Worm (Caenorhabditis elegans) whole organism, young adult: Measurements from ENCODE around the gene F46B6.12.

ENCODE experiments used
- B0035.1 ChIP-seq: sonication (generic microtip); optimal IDR thresholded peaks from 2 replicates; lab custom pipeline; 2016; ENCODE audit warnings: missing genetic modification characterization, mild to moderate bottlenecking, missing compliant biosample characterization, missing genotype, missing genetic modification reagents
- F49E8.2 ChIP-seq: sonication (generic microtip); optimal IDR thresholded peaks from 3 replicates; lab custom pipeline; 2017; ENCODE audit warnings: missing genetic modification characterization, mild to moderate bottlenecking, missing compliant biosample characterization, antibody characterized with exemption, moderate library complexity; ENCODE audit not compliant: insufficient read depth
- F52B5.7 ChIP-seq: sonication (generic microtip); optimal IDR thresholded peaks from 2 replicates; lab custom pipeline; 2016; ENCODE audit warnings: mild to moderate bottlenecking, missing genetic modification characterization, missing compliant biosample characterization
- F57C9.4 ChIP-seq: sonication (generic microtip); optimal IDR thresholded peaks from 2 replicates; lab custom pipeline; 2017; ENCODE audit warnings: mild to moderate bottlenecking, missing genetic modification characterization, missing compliant biosample characterization
- Y53F4B.3 ChIP-seq: fragments of 200-800 bp; sonication (Bioruptor generic); IDR thresholded peaks from 2 replicates; pipeline ENCODE4 v1.3.6; 2022; ENCODE audit warnings: missing genetic modification reagents, missing genetic modification characterization, missing compliant biosample characterization
- Y53G8AR.9 ChIP-seq: fragments of 200-800 bp; sonication (Bioruptor generic); conservative IDR thresholded peaks from 2 replicates; pipeline ENCODE4 v1.3.6; 2022; ENCODE audit warnings: missing genetic modification reagents, missing genetic modification characterization, missing compliant biosample characterization
- aptf-2 ChIP-seq: fragments of 200-800 bp; sonication (Bioruptor generic); conservative IDR thresholded peaks from 2 replicates; pipeline ENCODE4 v1.3.6; 2022; ENCODE audit warnings: missing genetic modification reagents, missing genetic modification characterization, missing compliant biosample characterization
- atf-7 ChIP-seq: sonication (generic microtip); optimal IDR thresholded peaks from 2 replicates; lab custom pipeline; 2017; ENCODE audit warnings: mild to moderate bottlenecking, missing genetic modification characterization, missing compliant biosample characterization
- attf-6 ChIP-seq: fragments of 200-800 bp; sonication (Bioruptor generic); IDR thresholded peaks from 2 replicates; pipeline ENCODE4 v1.3.6; 2022; ENCODE audit warnings: missing genetic modification reagents, missing genetic modification characterization, missing compliant biosample characterization
- ccch-3 ChIP-seq: fragments of 200-800 bp; sonication (Bioruptor generic); optimal IDR thresholded peaks from 2 replicates; lab custom pipeline; 2018; ENCODE audit warnings: mild to moderate bottlenecking, missing genetic modification characterization, missing compliant biosample characterization
- ceh-40 ChIP-seq: fragments of 200-800 bp; sonication (Bioruptor generic); IDR thresholded peaks from 2 replicates; pipeline ENCODE4 v1.3.6; 2022; ENCODE audit warnings: missing genetic modification characterization, missing compliant biosample characterization
- efl-1 ChIP-seq: fragments of 150-350 bp; optimal IDR thresholded peaks from 2 replicates; lab custom pipeline; 2014; ENCODE audit warnings: missing biosample characterization, missing genetic modification reagents, missing genetic modification characterization
- fkh-3 ChIP-seq: sonication (generic microtip); optimal IDR thresholded peaks from 2 replicates; lab custom pipeline; 2016; ENCODE audit warnings: mild to moderate bottlenecking, missing genetic modification characterization, missing compliant biosample characterization
- gei-17 ChIP-seq: fragments of 200-800 bp; sonication (Bioruptor generic); optimal IDR thresholded peaks from 2 replicates; lab custom pipeline; 2018; ENCODE audit warnings: mild to moderate bottlenecking, missing genetic modification characterization, missing compliant biosample characterization
- hrde-1 ChIP-seq: sonication (generic microtip); optimal IDR thresholded peaks from 2 replicates; lab custom pipeline; 2016; ENCODE audit warnings: missing genetic modification characterization, mild to moderate bottlenecking, missing compliant biosample characterization, moderate library complexity, missing genotype, missing genetic modification reagents, borderline replicate concordance
- lin-40 ChIP-seq: sonication (generic microtip); optimal IDR thresholded peaks from 2 replicates; lab custom pipeline; 2016; ENCODE audit warnings: missing genetic modification characterization, mild to moderate bottlenecking, missing compliant biosample characterization, missing genotype, missing genetic modification reagents
- lir-1 ChIP-seq: fragments of 200-800 bp; sonication (Bioruptor generic); conservative IDR thresholded peaks from 2 replicates; pipeline ENCODE4 v1.3.6; 2022; ENCODE audit warnings: missing genetic modification reagents, missing genetic modification characterization, missing compliant biosample characterization
- lsy-27 ChIP-seq: sonication (generic microtip); optimal IDR thresholded peaks from 2 replicates; lab custom pipeline; 2017; ENCODE audit warnings: missing genetic modification characterization, mild to moderate bottlenecking, missing compliant biosample characterization, antibody characterized with exemption, missing genotype, borderline replicate concordance; ENCODE audit not compliant: insufficient read depth
- mes-4 ChIP-seq: sonication (generic microtip); optimal IDR thresholded peaks from 2 replicates; lab custom pipeline; 2016; ENCODE audit warnings: missing genotype, missing genetic modification characterization, missing compliant biosample characterization
- nfyb-1 ChIP-seq: fragments of 200-800 bp; sonication (Bioruptor generic); IDR thresholded peaks from 2 replicates; pipeline ENCODE4 v1.3.6; 2022; ENCODE audit warnings: missing genetic modification reagents, missing genetic modification characterization, missing compliant biosample characterization
- rcor-1 ChIP-seq: fragments of 200-800 bp; sonication (Bioruptor generic); IDR thresholded peaks from 2 replicates; pipeline ENCODE4 v1.3.6; 2022; ENCODE audit warnings: missing genetic modification reagents, missing genetic modification characterization, missing compliant biosample characterization
- sdz-38 ChIP-seq: sonication (generic microtip); optimal IDR thresholded peaks from 2 replicates; lab custom pipeline; 2016; ENCODE audit warnings: missing genotype, missing genetic modification characterization, missing compliant biosample characterization
- sea-2 ChIP-seq: fragments of 200-800 bp; sonication (Bioruptor generic); IDR thresholded peaks from 2 replicates; pipeline ENCODE4 v1.3.6; 2022; ENCODE audit warnings: missing genetic modification characterization, missing compliant biosample characterization
- snpc-1.1 ChIP-seq: sonication (generic microtip); optimal IDR thresholded peaks from 2 replicates; lab custom pipeline; 2017; ENCODE audit warnings: missing genetic modification characterization, mild to moderate bottlenecking, missing compliant biosample characterization, antibody characterized with exemption, moderate library complexity, missing genotype, missing genetic modification reagents; ENCODE audit not compliant: insufficient read depth
- somi-1 ChIP-seq: fragments of 200-800 bp; sonication (Bioruptor generic); optimal IDR thresholded peaks from 2 replicates; lab custom pipeline; 2018; ENCODE audit warnings: mild to moderate bottlenecking, missing genetic modification characterization, missing compliant biosample characterization
- tbx-9 ChIP-seq: sonication (generic microtip); optimal IDR thresholded peaks from 2 replicates; lab custom pipeline; 2016; ENCODE audit warnings: borderline replicate concordance, missing genetic modification characterization, inconsistent platforms, missing compliant biosample characterization
- unc-130 ChIP-seq: sonication (generic microtip); optimal IDR thresholded peaks from 2 replicates; lab custom pipeline; 2016; ENCODE audit warnings: missing genetic modification reagents, missing genetic modification characterization, missing compliant biosample characterization
- zim-3 ChIP-seq: sonication (generic microtip); optimal IDR thresholded peaks from 2 replicates; lab custom pipeline; 2017; ENCODE audit warnings: mild to moderate bottlenecking, missing genetic modification characterization, moderate library complexity, missing compliant biosample characterization
- ztf-18 ChIP-seq: sonication (generic microtip); optimal IDR thresholded peaks from 2 replicates; lab custom pipeline; 2016; ENCODE audit warnings: missing genotype, mild to moderate bottlenecking, missing genetic modification characterization, missing compliant biosample characterization
- ztf-25 ChIP-seq: fragments of 200-800 bp; sonication (Bioruptor generic); IDR thresholded peaks from 2 replicates; pipeline ENCODE4 v1.3.6; 2022; ENCODE audit warnings: missing genetic modification reagents, missing genetic modification characterization, missing compliant biosample characterization
- ztf-3 ChIP-seq: fragments of 200-800 bp; sonication (Bioruptor generic); optimal IDR thresholded peaks from 2 replicates; lab custom pipeline; 2018; ENCODE audit warnings: mild to moderate bottlenecking, missing genetic modification characterization, missing compliant biosample characterization

F46B6.12 gene

ce11 chrV:9775734-9776133 is at the start of gene F46B6.12:
Gene F46B6.12, minus strand, starts transcription at chrV:9775834.
- TF ChIP-seq somi-1 (GFP tag; lab: Kevin White, UChicago) (no peak), lir-1 (GFP tag; lab: Robert Waterston, UW) (no peak), Y53F4B.3 (GFP tag; lab: Robert Waterston, UW) (no peak), F52B5.7 (tag; lab: Kevin White, UChicago) (no peak), attf-6 (GFP tag; lab: Robert Waterston, UW) (no peak)

ce11 chrV:9824149-9824548 is 48.5 kb upstream of the F46B6.12 start, which contains the start of gene str-2:
Gene str-2, minus strand, starts transcription at chrV:9824249.
- no peak for TF ChIP-seq ztf-3 (GFP tag; lab: Kevin White, UChicago)
- no peak for TF ChIP-seq ceh-40 (GFP tag; lab: Robert Waterston, UW)
- TF ChIP-seq, all 124 proteins: peak for 0

- TF ChIP-seq sea-2 (GFP tag; lab: Robert Waterston, UW) (no peak), unc-130 (GFP tag; lab: Kevin White, UChicago) (no peak), ztf-18 (tag; lab: Kevin White, UChicago) (no peak), mes-4 (tag; lab: Kevin White, UChicago) (no peak), atf-7 (tag; lab: Kevin White, UChicago) (no peak), sdz-38 (no peak), F49E8.2 (tag; lab: Kevin White, UChicago) (no peak)
- TF ChIP-seq, all 124 proteins: peak for 0
Measured at ce11 chrV:9821724-9822123, 46.1 kb upstream of the F46B6.12 start, which contains the start of gene str-193. Gene str-193, minus strand, starts transcription at chrV:9821824.

- TF ChIP-seq tbx-9 (tag; lab: Kevin White, UChicago): no peak
- no peak for TF ChIP-seq lir-1 (GFP tag; lab: Robert Waterston, UW)
- TF ChIP-seq ccch-3 (GFP tag; lab: Kevin White, UChicago): no peak
Measured at ce11 chrV:9816390-9816789, 40.8 kb upstream of the F46B6.12 start, which contains the start of gene sru-31. Gene sru-31, plus strand, starts transcription at chrV:9816690.

ce11 chrV:9813527-9813926 is 37.9 kb upstream of the F46B6.12 start, which contains the start of gene sru-30:
Gene sru-30, plus strand, starts transcription at chrV:9813827.
- no peak for TF ChIP-seq mes-4 (tag; lab: Kevin White, UChicago)
- TF ChIP-seq fkh-3 (tag; lab: Kevin White, UChicago): no peak
- TF ChIP-seq lin-40 (tag; lab: Kevin White, UChicago): no peak
- no peak for TF ChIP-seq snpc-1.1 (tag; lab: Kevin White, UChicago)
- no peak for TF ChIP-seq F49E8.2 (tag; lab: Kevin White, UChicago)
- no peak for TF ChIP-seq nfyb-1 (GFP tag; lab: Robert Waterston, UW)

- no peak for TF ChIP-seq hrde-1 (tag; lab: Kevin White, UChicago)
- no peak for TF ChIP-seq lsy-27 (tag; lab: Kevin White, UChicago)
- TF ChIP-seq B0035.1: no peak
- no peak for TF ChIP-seq aptf-2 (GFP tag; lab: Robert Waterston, UW)
- TF ChIP-seq tbx-9 (tag; lab: Kevin White, UChicago): no peak
- no peak for TF ChIP-seq ztf-3 (GFP tag; lab: Kevin White, UChicago)
- TF ChIP-seq gei-17 (GFP tag; lab: Kevin White, UChicago): no peak
- TF ChIP-seq efl-1 (GFP tag; lab: Kevin White, UChicago): no peak
- no peak for TF ChIP-seq zim-3 (tag; lab: Kevin White, UChicago)
- no peak for TF ChIP-seq rcor-1 (GFP tag; lab: Robert Waterston, UW)
- TF ChIP-seq ztf-25 (GFP tag; lab: Robert Waterston, UW): no peak
- TF ChIP-seq Y53G8AR.9: no peak
- no peak for TF ChIP-seq F57C9.4 (tag; lab: Kevin White, UChicago)
Measured at ce11 chrV:9812216-9812615, 36.6 kb upstream of the F46B6.12 start.
